Worm (Caenorhabditis elegans): ENCODE data around the gene sri-73.

The sri-73 gene

ce11 chrV:562834-563233 is 3.0 kb downstream of the sri-73 start, which contains the start of gene C14C6.2:
C14C6.2 (plus strand) TSS chrV:563134.
- TF ChIP-seq med-1 (GFP tag; optimal IDR thresholded peaks at IDR 0.05; ENCODE audit: insufficient read depth) (no peak), tab-1 (GFP tag; IDR thresholded peaks at IDR 0.05) (no peak), T22C8.4 (GFP tag; IDR thresholded peaks at IDR 0.05) (no peak)

ce11 chrV:559940-560339 is 5.9 kb downstream of the sri-73 start, which contains the start of gene srx-7:
srx-7 (plus strand) TSS chrV:560195.
- TF ChIP-seq ref-1 (GFP tag; conservative IDR thresholded peaks at IDR 0.05), result no peak
- TF ChIP-seq tab-1 (GFP tag; IDR thresholded peaks at IDR 0.05), result no peak
- TF ChIP-seq cog-1 (tag; optimal IDR thresholded peaks at IDR 0.05), result no peak
- no peak for TF ChIP-seq flt-1 (GFP tag; IDR thresholded peaks at IDR 0.05)
- no peak for TF ChIP-seq med-1 (GFP tag; optimal IDR thresholded peaks at IDR 0.05; ENCODE audit: insufficient read depth)
- no peak for TF ChIP-seq klf-2 (GFP tag; conservative IDR thresholded peaks at IDR 0.05)
- no peak for TF ChIP-seq ztf-29 (GFP tag; IDR thresholded peaks at IDR 0.05)
- no peak for TF ChIP-seq ztf-23 (GFP tag; IDR thresholded peaks at IDR 0.05)
- no peak for TF ChIP-seq T22C8.4 (GFP tag; IDR thresholded peaks at IDR 0.05)

- no peak for TF ChIP-seq ref-1 (GFP tag; conservative IDR thresholded peaks at IDR 0.05)
- no peak for TF ChIP-seq ztf-23 (GFP tag; IDR thresholded peaks at IDR 0.05)
- TF ChIP-seq T22C8.4 (GFP tag; IDR thresholded peaks at IDR 0.05), result no peak
- no peak for TF ChIP-seq med-1 (GFP tag; optimal IDR thresholded peaks at IDR 0.05; ENCODE audit: insufficient read depth)
- TF ChIP-seq ztf-29 (GFP tag; IDR thresholded peaks at IDR 0.05), result no peak
- TF ChIP-seq cog-1 (tag; optimal IDR thresholded peaks at IDR 0.05), result no peak
- TF ChIP-seq tab-1 (GFP tag; IDR thresholded peaks at IDR 0.05), result no peak
- no peak for TF ChIP-seq flt-1 (GFP tag; IDR thresholded peaks at IDR 0.05)
- no peak for TF ChIP-seq klf-2 (GFP tag; conservative IDR thresholded peaks at IDR 0.05)
These were observed 9.8 kb downstream of the sri-73 start, which contains the start of gene srx-8 for ce11 chrV:556055-556454. srx-8 (minus strand) TSS chrV:556155.

DNA sequence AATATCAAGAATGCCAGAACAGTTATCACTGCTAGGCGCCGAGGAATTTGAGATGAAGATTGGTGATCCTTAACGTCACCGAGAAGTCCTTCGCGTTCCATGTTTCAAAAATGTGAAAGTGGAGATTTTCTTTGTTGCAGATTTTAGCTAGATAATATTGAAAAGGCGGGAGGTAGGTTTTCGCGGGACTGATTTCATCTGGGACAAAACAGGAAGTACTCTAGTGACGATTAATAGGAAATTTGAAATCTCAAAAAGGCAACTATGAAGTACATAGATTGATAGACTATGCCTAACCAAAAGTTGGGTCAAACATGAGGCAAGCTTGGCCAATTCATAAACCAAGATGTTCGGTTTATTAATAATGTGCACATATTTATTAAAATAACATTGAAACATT is 12.8 kb downstream of the sri-73 start, which contains the start of gene C14C6.8:
Gene C14C6.8, minus strand, starts transcription at position 101 of the 400 bp plus-strand sequence.
- TF ChIP-seq med-1 (GFP tag; optimal IDR thresholded peaks at IDR 0.05; ENCODE audit: insufficient read depth), result no peak
- TF ChIP-seq ztf-23 (GFP tag; IDR thresholded peaks at IDR 0.05), result no peak
- TF ChIP-seq ztf-29 (GFP tag; IDR thresholded peaks at IDR 0.05), result no peak
- no peak for TF ChIP-seq ref-1 (GFP tag; conservative IDR thresholded peaks at IDR 0.05)

DNA sequence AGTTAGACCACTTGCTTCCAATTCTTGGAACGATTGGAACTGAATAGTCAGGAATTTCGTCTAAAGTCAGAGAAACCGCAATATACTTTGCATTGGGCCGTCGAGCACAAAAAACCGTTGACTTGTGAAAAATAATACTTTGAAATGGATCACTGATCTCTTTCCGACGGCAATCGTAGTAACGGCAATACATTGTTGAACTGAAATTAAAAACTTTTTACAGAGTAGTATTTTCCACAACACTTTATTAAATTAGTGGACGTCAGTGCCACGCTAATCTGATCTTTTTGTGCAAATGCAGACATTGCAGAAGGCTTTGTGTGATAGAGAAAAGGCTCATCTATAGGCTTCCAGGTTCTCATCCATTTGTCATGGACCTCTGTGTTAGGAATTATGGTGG is 13.5 kb downstream of the sri-73 start:
- TF ChIP-seq ztf-29 (GFP tag; IDR thresholded peaks at IDR 0.05) (no peak), T22C8.4 (GFP tag; IDR thresholded peaks at IDR 0.05) (no peak), ztf-23 (GFP tag; IDR thresholded peaks at IDR 0.05) (no peak), cog-1 (tag; optimal IDR thresholded peaks at IDR 0.05) (no peak), ref-1 (GFP tag; conservative IDR thresholded peaks at IDR 0.05) (no peak), flt-1 (GFP tag; IDR thresholded peaks at IDR 0.05) (no peak), klf-2 (GFP tag; conservative IDR thresholded peaks at IDR 0.05) (no peak), med-1 (GFP tag; optimal IDR thresholded peaks at IDR 0.05; ENCODE audit: insufficient read depth) (no peak), tab-1 (GFP tag; IDR thresholded peaks at IDR 0.05) (no peak)

- TF ChIP-seq T22C8.4 (GFP tag; IDR thresholded peaks at IDR 0.05) (no peak), tab-1 (GFP tag; IDR thresholded peaks at IDR 0.05) (no peak), klf-2 (GFP tag; conservative IDR thresholded peaks at IDR 0.05) (no peak), flt-1 (GFP tag; IDR thresholded peaks at IDR 0.05) (no peak), ztf-23 (GFP tag; IDR thresholded peaks at IDR 0.05) (no peak), med-1 (GFP tag; optimal IDR thresholded peaks at IDR 0.05; ENCODE audit: insufficient read depth) (no peak), ztf-29 (GFP tag; IDR thresholded peaks at IDR 0.05) (no peak), cog-1 (tag; optimal IDR thresholded peaks at IDR 0.05) (no peak), ref-1 (GFP tag; conservative IDR thresholded peaks at IDR 0.05) (no peak)
These were observed 17.9 kb downstream of the sri-73 start, which contains the start of gene C14C6.6 for ce11 chrV:547980-548379. C14C6.6 (minus strand) TSS chrV:548080.

- TF ChIP-seq T22C8.4 (GFP tag; IDR thresholded peaks at IDR 0.05), result no peak
These were observed 22.7 kb downstream of the sri-73 start, which contains the start of gene C14C6.3 for ce11 chrV:543169-543568. C14C6.3 (plus strand) TSS chrV:543469.

- TF ChIP-seq tab-1 (GFP tag; IDR thresholded peaks at IDR 0.05) (no peak), T22C8.4 (GFP tag; IDR thresholded peaks at IDR 0.05) (no peak), ref-1 (GFP tag; conservative IDR thresholded peaks at IDR 0.05) (no peak), ztf-29 (GFP tag; IDR thresholded peaks at IDR 0.05) (no peak), flt-1 (GFP tag; IDR thresholded peaks at IDR 0.05) (no peak), med-1 (GFP tag; optimal IDR thresholded peaks at IDR 0.05; ENCODE audit: insufficient read depth) (no peak), klf-2 (GFP tag; conservative IDR thresholded peaks at IDR 0.05) (no peak), ztf-23 (GFP tag; IDR thresholded peaks at IDR 0.05) (no peak), cog-1 (tag; optimal IDR thresholded peaks at IDR 0.05) (no peak)
These were observed 24.4 kb downstream of the sri-73 start for ce11 chrV:541470-541869.

DNA sequence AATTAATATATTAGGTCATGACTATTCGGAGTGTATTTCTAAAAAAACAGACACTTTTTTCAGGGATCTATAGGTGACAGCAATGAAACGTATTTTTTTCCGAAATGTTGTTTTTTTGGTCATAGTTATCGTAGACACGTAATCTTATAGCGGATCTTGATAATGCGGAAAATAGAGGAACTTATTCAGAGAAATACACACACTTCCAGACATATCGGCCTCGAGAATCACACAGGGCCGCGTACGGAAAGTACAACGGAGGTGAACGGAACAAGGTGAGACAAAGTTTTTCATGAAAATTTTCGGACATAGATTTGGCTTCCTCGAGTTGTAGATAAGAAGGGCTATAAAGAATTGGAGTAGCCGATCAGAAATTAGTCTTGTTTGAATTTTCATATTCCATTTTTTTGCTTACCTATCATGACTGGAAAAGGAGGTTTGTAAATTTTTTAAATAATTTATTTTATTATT is 26.8 kb downstream of the sri-73 start, which contains the start of gene nhr-155:
Gene nhr-155, plus strand, starts transcription at position 421 of the 471 bp plus-strand sequence.
- TF ChIP-seq tab-1 (GFP tag; IDR thresholded peaks at IDR 0.05) (no peak), klf-2 (GFP tag; conservative IDR thresholded peaks at IDR 0.05) (no peak), T22C8.4 (GFP tag; IDR thresholded peaks at IDR 0.05) (no peak), ref-1 (GFP tag; conservative IDR thresholded peaks at IDR 0.05) (no peak), ztf-29 (GFP tag; IDR thresholded peaks at IDR 0.05) (no peak), flt-1 (GFP tag; IDR thresholded peaks at IDR 0.05) (no peak), med-1 (GFP tag; optimal IDR thresholded peaks at IDR 0.05; ENCODE audit: insufficient read depth) (no peak), ztf-23 (GFP tag; IDR thresholded peaks at IDR 0.05) (no peak), cog-1 (tag; optimal IDR thresholded peaks at IDR 0.05) (no peak)

DNA sequence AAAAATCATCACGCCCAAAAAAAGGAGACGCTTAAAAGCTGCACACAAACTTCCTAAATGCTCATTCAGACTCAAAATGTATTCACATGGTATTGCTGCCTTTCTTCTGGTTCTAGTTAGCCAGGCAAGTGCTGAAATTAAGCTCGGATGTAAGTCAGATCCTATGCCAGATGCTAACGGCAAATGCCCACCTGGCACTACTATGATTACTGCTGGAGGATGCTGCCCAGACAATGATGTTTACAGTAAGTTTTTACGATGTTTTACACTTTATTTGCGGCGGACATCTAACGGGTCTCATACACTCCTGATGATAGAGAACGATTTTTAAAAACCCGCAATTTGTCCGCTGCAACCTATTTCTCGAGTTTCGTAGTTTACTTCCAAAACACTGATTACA is 29.3 kb downstream of the sri-73 start, which contains the start of gene C14C6.5:
Gene C14C6.5, plus strand, starts transcription at position 58 of the 400 bp plus-strand sequence.
- no peak for TF ChIP-seq T22C8.4 (GFP tag; IDR thresholded peaks at IDR 0.05)

Data from whole organism, midembryonic.